Worm (Caenorhabditis elegans) whole organism, L4 larva: Measurements from ENCODE around the gene nstp-1.
A peak's percentile ranks its signal among the peaks of the same experiment; 100 is the strongest.

Experiments
- D1046.2 ChIP-seq: fragments of 200-800 bp; sonication (Bioruptor generic); IDR thresholded peaks from 2 replicates; pipeline ENCODE4 v1.3.6; 2022; ENCODE audit warnings: missing genetic modification characterization, missing compliant biosample characterization
- T20F7.1 ChIP-seq: fragments of 200-800 bp; sonication (Bioruptor generic); optimal IDR thresholded peaks from 2 replicates; lab custom pipeline; 2018; ENCODE audit warnings: mild to moderate bottlenecking, missing genetic modification characterization, missing compliant biosample characterization
- Y5F2A.4 ChIP-seq: fragments of 200-800 bp; sonication (Bioruptor generic); optimal IDR thresholded peaks from 2 replicates; lab custom pipeline; 2018; ENCODE audit warnings: mild to moderate bottlenecking, missing genetic modification characterization, missing compliant biosample characterization
- Y75B8A.6 ChIP-seq: fragments of 200-800 bp; sonication (Bioruptor generic); IDR thresholded peaks from 2 replicates; pipeline ENCODE4 v1.3.6; 2022; ENCODE audit warnings: missing genetic modification reagents, missing genetic modification characterization, missing compliant biosample characterization
- arid-1 ChIP-seq: fragments of 200-800 bp; sonication (Bioruptor generic); conservative IDR thresholded peaks from 2 replicates; pipeline ENCODE4 v1.3.6; 2022; ENCODE audit warnings: missing genetic modification reagents, missing genetic modification characterization, missing compliant biosample characterization
- ceh-28 ChIP-seq: fragments of 150-350 bp; optimal IDR thresholded peaks from 2 replicates; lab custom pipeline; 2014; ENCODE audit warnings: missing biosample characterization, missing genetic modification reagents, missing genetic modification characterization
- ceh-44 ChIP-seq: fragments of 200-800 bp; sonication (Bioruptor generic); IDR thresholded peaks from 2 replicates; pipeline ENCODE4 v1.3.6; 2022; ENCODE audit warnings: missing genetic modification reagents, missing genetic modification characterization, missing compliant biosample characterization
- cey-2 ChIP-seq: sonication (generic microtip); optimal IDR thresholded peaks from 3 replicates; lab custom pipeline; 2017; ENCODE audit warnings: missing genetic modification characterization, mild to moderate bottlenecking, missing compliant biosample characterization, antibody characterized with exemption, borderline replicate concordance; ENCODE audit not compliant: insufficient read depth
- ctbp-1 ChIP-seq: fragments of 200-800 bp; sonication (Bioruptor generic); IDR thresholded peaks from 2 replicates; pipeline ENCODE4 v1.3.6; 2022; ENCODE audit warnings: missing genetic modification reagents, missing genetic modification characterization, missing compliant biosample characterization
- daf-16 ChIP-seq, 3 experiments: sonication (generic microtip); optimal IDR thresholded peaks; 2 replicates each; lab custom pipeline; 2016 to 2017; ENCODE audit warnings: missing genetic modification characterization in 3 of 3, missing genetic modification reagents in 3 of 3, mild to moderate bottlenecking in 2 of 3, missing compliant biosample characterization in 2 of 3, missing biosample characterization in 1 of 3, moderate library complexity in 1 of 3
- dmd-6 ChIP-seq: fragments of 200-800 bp; sonication (Bioruptor generic); IDR thresholded peaks from 2 replicates; pipeline ENCODE4 v1.3.6; 2022; ENCODE audit warnings: missing genetic modification reagents, missing genetic modification characterization, missing compliant biosample characterization
- dmd-9 ChIP-seq: fragments of 200-800 bp; sonication (Bioruptor generic); IDR thresholded peaks from 2 replicates; pipeline ENCODE4 v1.3.6; 2022; ENCODE audit warnings: missing genetic modification reagents, missing genetic modification characterization, missing compliant biosample characterization
- dpl-1 ChIP-seq: fragments of 150-350 bp; optimal IDR thresholded peaks from 2 replicates; lab custom pipeline; 2014; ENCODE audit warnings: missing biosample characterization, missing genetic modification reagents, missing genetic modification characterization
- dve-1 ChIP-seq: sonication (generic microtip); optimal IDR thresholded peaks from 2 replicates; lab custom pipeline; 2017; ENCODE audit warnings: antibody characterized with exemption, mild to moderate bottlenecking, missing genetic modification characterization, missing compliant biosample characterization; ENCODE audit not compliant: insufficient read depth
- egl-43 ChIP-seq: fragments of 200-800 bp; sonication (Bioruptor generic); IDR thresholded peaks from 2 replicates; pipeline ENCODE4 v1.3.6; 2022; ENCODE audit warnings: missing genetic modification reagents, missing genetic modification characterization, missing compliant biosample characterization
- fkh-10 ChIP-seq: fragments of 150-350 bp; optimal IDR thresholded peaks from 2 replicates; lab custom pipeline; 2014; ENCODE audit warnings: missing biosample characterization, missing genetic modification reagents, missing genetic modification characterization
- hlh-11 ChIP-seq: fragments of 200-800 bp; sonication (Bioruptor generic); optimal IDR thresholded peaks from 2 replicates; lab custom pipeline; 2018; ENCODE audit warnings: mild to moderate bottlenecking, missing genetic modification characterization, missing compliant biosample characterization
- hlh-30 ChIP-seq: sonication (generic microtip); optimal IDR thresholded peaks from 2 replicates; lab custom pipeline; 2017; ENCODE audit warnings: antibody characterized with exemption, mild to moderate bottlenecking, missing genetic modification characterization, missing compliant biosample characterization; ENCODE audit not compliant: insufficient read depth
- lin-1 ChIP-seq: fragments of 200-800 bp; sonication (Bioruptor generic); IDR thresholded peaks from 2 replicates; pipeline ENCODE4 v1.3.6; 2022; ENCODE audit warnings: missing genetic modification reagents, missing genetic modification characterization, missing compliant biosample characterization
- lsy-2 ChIP-seq, 2 experiments: fragments of 150-350 bp in 1 of 2; sonication (generic microtip) in 1 of 2; optimal IDR thresholded peaks; 2 replicates each; lab custom pipeline; 2014 to 2017; ENCODE audit warnings: missing biosample characterization in 2 of 2, missing genetic modification characterization in 2 of 2
- madf-5 ChIP-seq, 2 experiments: fragments of 200-800 bp; sonication (Bioruptor generic); IDR thresholded peaks; 2 replicates each; pipeline ENCODE4 v1.3.6; 2022; ENCODE audit warnings: missing compliant biosample characterization in 2 of 2, missing genetic modification characterization in 2 of 2
- mep-1 ChIP-seq: fragments of 150-350 bp; sonication (generic microtip); optimal IDR thresholded peaks from 3 replicates; lab custom pipeline; 2014; ENCODE audit warnings: missing biosample characterization, missing genetic modification characterization
- mxl-2 ChIP-seq: fragments of 200-800 bp; sonication (Bioruptor generic); conservative IDR thresholded peaks from 2 replicates; pipeline ENCODE4 v1.3.6; 2022; ENCODE audit warnings: missing genetic modification reagents, missing genetic modification characterization, missing compliant biosample characterization
- nhr-25 ChIP-seq: sonication (generic microtip); optimal IDR thresholded peaks from 2 replicates; lab custom pipeline; 2017; ENCODE audit warnings: missing genetic modification characterization, mild to moderate bottlenecking, missing compliant biosample characterization, antibody characterized with exemption, moderate library complexity, borderline replicate concordance; ENCODE audit not compliant: insufficient read depth
- nhr-28 ChIP-seq: fragments of 150-350 bp; optimal IDR thresholded peaks from 2 replicates; lab custom pipeline; 2014; ENCODE audit warnings: missing biosample characterization, missing genetic modification characterization
- nhr-41 ChIP-seq: fragments of 200-800 bp; sonication (Bioruptor generic); IDR thresholded peaks from 2 replicates; pipeline ENCODE4 v1.3.6; 2022; ENCODE audit warnings: missing genetic modification reagents, missing genetic modification characterization, missing compliant biosample characterization
- pqm-1 ChIP-seq: sonication (generic microtip); optimal IDR thresholded peaks from 2 replicates; lab custom pipeline; 2017; ENCODE audit warnings: missing biosample characterization, missing genetic modification characterization
- set-16 ChIP-seq: fragments of 200-800 bp; sonication (Bioruptor generic); IDR thresholded peaks from 2 replicates; pipeline ENCODE4 v1.3.6; 2022; ENCODE audit warnings: missing genetic modification reagents, missing genetic modification characterization, missing compliant biosample characterization
- tra-1 ChIP-seq: fragments of 200-800 bp; sonication (Bioruptor generic); IDR thresholded peaks from 2 replicates; pipeline ENCODE4 v1.3.6; 2022; ENCODE audit warnings: missing genetic modification reagents, missing genetic modification characterization, missing compliant biosample characterization
- unc-39 ChIP-seq: sonication (generic microtip); optimal IDR thresholded peaks from 2 replicates; lab custom pipeline; 2017; ENCODE audit warnings: missing biosample characterization, missing genetic modification characterization
- unc-62 ChIP-seq, 3 experiments: fragments of 150-350 bp in 1 of 3; sonication (generic microtip); optimal IDR thresholded peaks in 2 of 3; peaks in 1 of 3; 1 replicate in 1 of 3; 2 replicates in 2 of 3; lab custom pipeline; 2014 to 2017; ENCODE audit warnings: missing biosample characterization in 3 of 3, missing genetic modification characterization in 3 of 3, missing genetic modification reagents in 3 of 3, missing genotype in 1 of 3
- zip-11 ChIP-seq: fragments of 200-800 bp; sonication (Bioruptor generic); IDR thresholded peaks from 2 replicates; pipeline ENCODE4 v1.3.6; 2022; ENCODE audit warnings: missing genetic modification characterization, missing compliant biosample characterization
- ztf-11 ChIP-seq: fragments of 150-350 bp; optimal IDR thresholded peaks from 2 replicates; lab custom pipeline; 2014; ENCODE audit warnings: missing biosample characterization, missing genetic modification characterization

Gene nstp-1

ce11 chrIV:8949078-8950039, 35.3 kb upstream of the nstp-1 start (continued):
- TF ChIP-seq lsy-2 (tag; optimal IDR thresholded peaks at IDR 0.05; lab: Kevin White, UChicago): peak in 1 of 2 experiments; percentile 82
- TF ChIP-seq Y5F2A.4 (GFP tag; lab: Kevin White, UChicago): no peak
- TF ChIP-seq nhr-41 (GFP tag; lab: Robert Waterston, UW): no peak
- no peak for TF ChIP-seq ceh-44 (GFP tag; lab: Robert Waterston, UW)
- no peak for TF ChIP-seq D1046.2 (GFP tag; lab: Robert Waterston, UW)
- no peak for TF ChIP-seq Y75B8A.6 (GFP tag; lab: Robert Waterston, UW)
- TF ChIP-seq mxl-2 (GFP tag; lab: Robert Waterston, UW): peak; percentile 73; the same call in 1 of the 2 replicates
- TF ChIP-seq fkh-10 (GFP tag; lab: Kevin White, UChicago): no peak
- TF ChIP-seq lin-1 (GFP tag; lab: Robert Waterston, UW): no peak
- TF ChIP-seq ztf-11 (tag; lab: Kevin White, UChicago): no peak
- peak; percentile 9 for TF ChIP-seq dpl-1 (GFP tag; lab: Kevin White, UChicago)
- peak; percentile 93 for TF ChIP-seq pqm-1
- no peak for TF ChIP-seq unc-39
- TF ChIP-seq cey-2 (tag; lab: Kevin White, UChicago): peak; percentile 91
- no peak for TF ChIP-seq arid-1 (GFP tag; lab: Robert Waterston, UW)
- peak; percentile 73 for TF ChIP-seq mep-1 (tag; lab: Kevin White, UChicago)
- peak; percentile 97 for TF ChIP-seq hlh-30 (tag; lab: Kevin White, UChicago)
- peak; percentile 49 for TF ChIP-seq ctbp-1 (GFP tag; lab: Robert Waterston, UW)
- no peak for TF ChIP-seq dmd-9 (GFP tag; lab: Robert Waterston, UW)
- TF ChIP-seq set-16 (GFP tag; lab: Robert Waterston, UW): no peak
- no peak for TF ChIP-seq nhr-25 (tag; lab: Kevin White, UChicago)
- no peak for TF ChIP-seq zip-11
- TF ChIP-seq madf-5 (GFP tag; IDR thresholded peaks at IDR 0.05; lab: Robert Waterston, UW): no peak
- TF ChIP-seq tra-1 (GFP tag; lab: Robert Waterston, UW): peak; percentile 96
- no peak for TF ChIP-seq ceh-28 (tag; lab: Kevin White, UChicago)

- TF ChIP-seq ztf-11 (tag; lab: Kevin White, UChicago) (no peak), unc-62 (GFP tag; optimal IDR thresholded peaks at IDR 0.05 in 1 of 2; lab: Kevin White, UChicago) (peak in 1 of 2 experiments; percentile 76), unc-62 (tag; optimal IDR thresholded peaks at IDR 0.05; lab: Kevin White, UChicago) (no peak), T20F7.1 (GFP tag; lab: Kevin White, UChicago) (peak; percentile 34), dve-1 (tag; lab: Kevin White, UChicago) (peak; percentile 83), egl-43 (GFP tag; lab: Robert Waterston, UW) (no peak), nhr-28 (tag; lab: Kevin White, UChicago) (peak; percentile 4), hlh-11 (tag; lab: Kevin White, UChicago) (peak; percentile 41), dmd-6 (GFP tag; lab: Robert Waterston, UW) (peak; percentile 75), unc-39 (no peak), daf-16 (GFP tag; optimal IDR thresholded peaks at IDR 0.05; lab: Kevin White, UChicago) (no peak), daf-16 (tag; optimal IDR thresholded peaks at IDR 0.05; lab: Kevin White, UChicago) (peak; percentile 15)
Observed at ce11 chrIV:8951953-8952567, 32.6 kb upstream of the nstp-1 start.
